Worm (Caenorhabditis elegans) whole organism, L1 larva: ENCODE measurements around the gene cutl-21.
A peak's percentile ranks its signal among the peaks of the same experiment; 100 is the strongest.

Experiments
- C16A3.4 ChIP-seq: fragments of 150-350 bp; optimal IDR thresholded peaks from 2 replicates; lab custom pipeline; 2014; ENCODE audit warnings: missing biosample characterization, missing genetic modification characterization
- F16B12.6 ChIP-seq: fragments of 150-350 bp; optimal IDR thresholded peaks from 2 replicates; lab custom pipeline; 2014; ENCODE audit warnings: missing biosample characterization, missing genetic modification characterization
- Y116A8C.19 ChIP-seq: sonication (generic microtip); optimal IDR thresholded peaks from 2 replicates; lab custom pipeline; 2016; ENCODE audit warnings: missing compliant biosample characterization, missing genetic modification characterization, borderline replicate concordance
- aha-1 ChIP-seq: fragments of 150-350 bp; optimal IDR thresholded peaks from 2 replicates; lab custom pipeline; 2014; ENCODE audit warnings: missing biosample characterization, missing genetic modification characterization
- alr-1 ChIP-seq: fragments of 200-800 bp; sonication (Bioruptor generic); optimal IDR thresholded peaks from 2 replicates; lab custom pipeline; 2018; ENCODE audit warnings: borderline replicate concordance, mild to moderate bottlenecking, missing genetic modification characterization, missing compliant biosample characterization
- ama-1 ChIP-seq: fragments of 150-350 bp; optimal IDR thresholded peaks from 2 replicates; lab custom pipeline; 2014
- blmp-1 ChIP-seq: fragments of 150-350 bp; optimal IDR thresholded peaks from 2 replicates; lab custom pipeline; 2014; ENCODE audit warnings: missing biosample characterization, missing genetic modification characterization
- ceh-82 ChIP-seq, 3 experiments: fragments of 150-350 bp in 1 of 3; sonication (generic microtip) in 2 of 3; optimal IDR thresholded peaks; 2 replicates each; lab custom pipeline; 2014 to 2017; ENCODE audit warnings: missing biosample characterization in 3 of 3, missing genetic modification characterization in 3 of 3
- ces-1 ChIP-seq: fragments of 150-350 bp; optimal IDR thresholded peaks from 2 replicates; lab custom pipeline; 2014; ENCODE audit warnings: missing biosample characterization, missing genetic modification reagents, missing genetic modification characterization
- dsc-1 ChIP-seq: sonication (generic microtip); optimal IDR thresholded peaks from 2 replicates; lab custom pipeline; 2016; ENCODE audit warnings: mild to moderate bottlenecking, missing genetic modification characterization, missing compliant biosample characterization
- efl-1 ChIP-seq, 4 experiments: fragments of 150-350 bp; optimal IDR thresholded peaks in 3 of 4; peaks in 1 of 4; 1 replicate in 1 of 4; 2 replicates in 3 of 4; lab custom pipeline; 2014; ENCODE audit warnings: missing biosample characterization in 2 of 4, missing genetic modification characterization in 2 of 4, missing genetic modification reagents in 2 of 4
- efl-3 ChIP-seq: fragments of 200-800 bp; sonication (Bioruptor generic); optimal IDR thresholded peaks from 2 replicates; lab custom pipeline; 2018; ENCODE audit warnings: mild to moderate bottlenecking, missing genetic modification characterization, missing compliant biosample characterization
- egl-13 ChIP-seq: sonication (generic microtip); optimal IDR thresholded peaks from 2 replicates; lab custom pipeline; 2016; ENCODE audit warnings: missing genotype, missing genetic modification reagents, missing genetic modification characterization, missing compliant biosample characterization
- egl-27 ChIP-seq, 2 experiments: fragments of 150-350 bp in 1 of 2; sonication (generic microtip); optimal IDR thresholded peaks; 3 replicates each; lab custom pipeline; 2017 to 2018; ENCODE audit warnings: missing biosample characterization in 2 of 2, missing genetic modification characterization in 2 of 2, missing genetic modification reagents in 2 of 2
- ets-5 ChIP-seq: fragments of 200-800 bp; sonication (Bioruptor generic); IDR thresholded peaks from 2 replicates; pipeline ENCODE4 v1.3.6; 2022; ENCODE audit warnings: missing genetic modification characterization, missing compliant biosample characterization
- fkh-10 ChIP-seq: sonication (generic microtip); optimal IDR thresholded peaks from 2 replicates; lab custom pipeline; 2017; ENCODE audit warnings: missing biosample characterization, missing genetic modification reagents, missing genetic modification characterization
- grh-1 ChIP-seq: fragments of 200-800 bp; sonication (Bioruptor generic); IDR thresholded peaks from 2 replicates; pipeline ENCODE4 v1.3.6; 2022; ENCODE audit warnings: missing genetic modification reagents, missing genetic modification characterization, missing compliant biosample characterization
- hlh-17 ChIP-seq: fragments of 200-800 bp; sonication (Bioruptor generic); optimal IDR thresholded peaks from 2 replicates; lab custom pipeline; 2018; ENCODE audit warnings: missing genetic modification characterization, mild to moderate bottlenecking, missing compliant biosample characterization, moderate library complexity, borderline replicate concordance
- hpl-2 ChIP-seq: fragments of 150-350 bp; optimal IDR thresholded peaks from 2 replicates; lab custom pipeline; 2014; ENCODE audit warnings: missing biosample characterization, missing genetic modification reagents, missing genetic modification characterization
- irx-1 ChIP-seq: sonication (generic microtip); optimal IDR thresholded peaks from 2 replicates; lab custom pipeline; 2016; ENCODE audit warnings: missing genetic modification characterization, missing compliant biosample characterization
- jun-1 ChIP-seq: fragments of 150-350 bp; optimal IDR thresholded peaks from 2 replicates; lab custom pipeline; 2014; ENCODE audit warnings: missing biosample characterization, missing genetic modification reagents, missing genetic modification characterization
- lin-14 ChIP-seq: fragments of 200-800 bp; sonication (Bioruptor generic); optimal IDR thresholded peaks from 2 replicates; lab custom pipeline; 2018; ENCODE audit warnings: mild to moderate bottlenecking, missing genetic modification characterization, moderate library complexity, missing compliant biosample characterization
- lin-15B ChIP-seq: fragments of 150-350 bp; sonication (generic microtip); optimal IDR thresholded peaks from 3 replicates; lab custom pipeline; 2014; ENCODE audit warnings: missing biosample characterization, missing genetic modification characterization
- lin-35 ChIP-seq, 2 experiments: fragments of 150-350 bp; optimal IDR thresholded peaks; 2 replicates each; lab custom pipeline; 2014; ENCODE audit warnings: missing biosample characterization in 2 of 2, missing genetic modification characterization in 2 of 2, missing genetic modification reagents in 2 of 2
- lin-39 ChIP-seq: fragments of 150-350 bp; optimal IDR thresholded peaks from 2 replicates; lab custom pipeline; 2014; ENCODE audit warnings: missing biosample characterization, missing genetic modification reagents, missing genetic modification characterization
- lir-3 ChIP-seq: sonication (generic microtip); optimal IDR thresholded peaks from 2 replicates; lab custom pipeline; 2016; ENCODE audit warnings: mild to moderate bottlenecking, missing genetic modification characterization, moderate library complexity, missing compliant biosample characterization; ENCODE audit not compliant: poor library complexity
- mab-9 ChIP-seq: fragments of 200-800 bp; sonication (Bioruptor generic); IDR thresholded peaks from 2 replicates; pipeline ENCODE4 v1.3.6; 2022; ENCODE audit warnings: missing genetic modification reagents, missing genetic modification characterization, missing compliant biosample characterization
- mdl-1 ChIP-seq, 2 experiments: fragments of 150-350 bp; optimal IDR thresholded peaks; 2 replicates each; lab custom pipeline; 2014 to 2017; ENCODE audit warnings: missing biosample characterization in 2 of 2, missing genetic modification characterization in 2 of 2, inconsistent platforms in 1 of 2
- mef-2 ChIP-seq: fragments of 150-350 bp; optimal IDR thresholded peaks from 2 replicates; lab custom pipeline; 2014; ENCODE audit warnings: missing biosample characterization, missing genetic modification characterization
- nhr-11 ChIP-seq: fragments of 150-350 bp; optimal IDR thresholded peaks from 2 replicates; lab custom pipeline; 2014; ENCODE audit warnings: missing biosample characterization, missing genetic modification characterization
- nhr-28 ChIP-seq: fragments of 150-350 bp; optimal IDR thresholded peaks from 2 replicates; lab custom pipeline; 2014; ENCODE audit warnings: missing biosample characterization, missing genetic modification characterization
- nhr-47 ChIP-seq: sonication (generic microtip); optimal IDR thresholded peaks from 2 replicates; lab custom pipeline; 2016; ENCODE audit warnings: mild to moderate bottlenecking, missing genetic modification characterization, moderate library complexity, missing compliant biosample characterization
- nhr-71 ChIP-seq: sonication (generic microtip); optimal IDR thresholded peaks from 2 replicates; lab custom pipeline; 2016; ENCODE audit warnings: mild to moderate bottlenecking, missing genetic modification characterization, moderate library complexity, missing compliant biosample characterization
- nhr-76 ChIP-seq: sonication (generic microtip); optimal IDR thresholded peaks from 2 replicates; lab custom pipeline; 2017; ENCODE audit warnings: missing biosample characterization, missing genetic modification characterization
- nhr-90 ChIP-seq: sonication (generic microtip); optimal IDR thresholded peaks from 2 replicates; lab custom pipeline; 2016; ENCODE audit warnings: mild to moderate bottlenecking, missing genetic modification characterization, missing compliant biosample characterization; ENCODE audit not compliant: poor library complexity
- pax-3 ChIP-seq: fragments of 200-800 bp; sonication (Bioruptor generic); optimal IDR thresholded peaks from 2 replicates; lab custom pipeline; 2018; ENCODE audit warnings: mild to moderate bottlenecking, missing genetic modification characterization, moderate library complexity, missing compliant biosample characterization
- rnt-1 ChIP-seq: sonication (generic microtip); optimal IDR thresholded peaks from 2 replicates; lab custom pipeline; 2016; ENCODE audit warnings: mild to moderate bottlenecking, missing genetic modification characterization, moderate library complexity, missing compliant biosample characterization
- snpc-4 ChIP-seq: fragments of 150-350 bp; optimal IDR thresholded peaks from 2 replicates; lab custom pipeline; 2014; ENCODE audit warnings: missing biosample characterization, missing genetic modification characterization
- snu-23 ChIP-seq: sonication (generic microtip); optimal IDR thresholded peaks from 2 replicates; lab custom pipeline; 2016; ENCODE audit warnings: missing genetic modification characterization, missing compliant biosample characterization
- sptf-1 ChIP-seq: fragments of 150-350 bp; optimal IDR thresholded peaks from 2 replicates; lab custom pipeline; 2014; ENCODE audit warnings: missing biosample characterization, missing genetic modification characterization
- swsn-7 ChIP-seq: sonication (generic microtip); optimal IDR thresholded peaks from 2 replicates; lab custom pipeline; 2016; ENCODE audit warnings: missing genetic modification characterization, missing compliant biosample characterization
- unc-130 ChIP-seq: fragments of 150-350 bp; optimal IDR thresholded peaks from 2 replicates; lab custom pipeline; 2017; ENCODE audit warnings: missing biosample characterization, missing genetic modification characterization, inconsistent platforms
- unc-62 ChIP-seq: fragments of 150-350 bp; optimal IDR thresholded peaks from 2 replicates; lab custom pipeline; 2014; ENCODE audit warnings: missing biosample characterization, missing genetic modification reagents, missing genetic modification characterization
- unc-86 ChIP-seq: sonication (generic microtip); optimal IDR thresholded peaks from 2 replicates; lab custom pipeline; 2016; ENCODE audit warnings: missing genetic modification characterization, missing compliant biosample characterization
- vab-15 ChIP-seq: sonication (generic microtip); optimal IDR thresholded peaks from 2 replicates; lab custom pipeline; 2017; ENCODE audit warnings: missing genotype, mild to moderate bottlenecking, missing genetic modification characterization, missing compliant biosample characterization
- xbp-1 ChIP-seq: sonication (generic microtip); optimal IDR thresholded peaks from 2 replicates; lab custom pipeline; 2016; ENCODE audit warnings: missing genetic modification characterization, missing compliant biosample characterization
- zip-4 ChIP-seq: fragments of 200-800 bp; sonication (Bioruptor generic); optimal IDR thresholded peaks from 2 replicates; lab custom pipeline; 2018; ENCODE audit warnings: mild to moderate bottlenecking, missing genetic modification characterization, moderate library complexity, missing compliant biosample characterization
- ztf-11 ChIP-seq, 2 experiments: sonication (generic microtip); optimal IDR thresholded peaks; 2 replicates each; lab custom pipeline; 2016 to 2017; ENCODE audit warnings: missing genetic modification characterization in 2 of 2, missing biosample characterization in 1 of 2, missing compliant biosample characterization in 1 of 2

Gene cutl-21

DNA sequence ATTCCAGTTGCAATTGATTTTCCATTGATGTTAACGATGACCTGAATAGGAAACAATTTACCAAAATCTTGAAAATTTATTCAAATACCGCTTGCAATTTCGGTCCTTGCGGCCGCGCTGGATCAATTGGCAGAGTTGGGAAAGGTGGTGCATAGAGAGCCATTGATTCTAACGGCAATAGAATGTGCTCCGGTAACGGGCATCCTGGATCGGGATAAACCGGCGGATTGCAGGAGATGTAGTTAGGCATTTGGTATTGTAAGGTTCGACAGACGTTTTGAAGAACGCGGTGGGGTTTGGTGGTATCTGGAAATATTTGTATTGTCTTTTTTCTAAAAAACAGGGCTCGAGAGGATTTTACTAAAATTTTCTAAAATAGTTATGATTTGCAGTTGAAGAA lies 26.7 kb downstream of the cutl-21 start:
- no peak for TF ChIP-seq unc-86 (tag; lab: Kevin White, UChicago)
- no peak for TF ChIP-seq alr-1 (tag; lab: Kevin White, UChicago)
- no peak for TF ChIP-seq ztf-11 (tag; optimal IDR thresholded peaks at IDR 0.05; lab: Kevin White, UChicago)
- no peak for TF ChIP-seq egl-27 (tag; optimal IDR thresholded peaks at IDR 0.05; lab: Kevin White, UChicago)
- no peak for TF ChIP-seq aha-1 (tag; lab: Kevin White, UChicago)
- TF ChIP-seq vab-15 (tag; lab: Kevin White, UChicago) = no peak
- no peak for TF ChIP-seq xbp-1 (tag; lab: Kevin White, UChicago)
- no peak for TF ChIP-seq efl-1 (optimal IDR thresholded peaks at IDR 0.05; lab: Kevin White, UChicago)
- no peak for TF ChIP-seq efl-1 (GFP tag; optimal IDR thresholded peaks at IDR 0.05 in 1 of 2; lab: Kevin White, UChicago)
- TF ChIP-seq irx-1 = no peak
- TF ChIP-seq F16B12.6 (tag; lab: Kevin White, UChicago) = no peak
- TF ChIP-seq snu-23 = no peak
- TF ChIP-seq swsn-7 (tag; lab: Kevin White, UChicago) = no peak
- no peak for TF ChIP-seq dsc-1 (tag; lab: Kevin White, UChicago)
- no peak for TF ChIP-seq lin-39 (tag; lab: Kevin White, UChicago)
- no peak for TF ChIP-seq unc-130
- TF ChIP-seq egl-13 (tag; lab: Kevin White, UChicago) = no peak
- TF ChIP-seq fkh-10 = no peak

DNA sequence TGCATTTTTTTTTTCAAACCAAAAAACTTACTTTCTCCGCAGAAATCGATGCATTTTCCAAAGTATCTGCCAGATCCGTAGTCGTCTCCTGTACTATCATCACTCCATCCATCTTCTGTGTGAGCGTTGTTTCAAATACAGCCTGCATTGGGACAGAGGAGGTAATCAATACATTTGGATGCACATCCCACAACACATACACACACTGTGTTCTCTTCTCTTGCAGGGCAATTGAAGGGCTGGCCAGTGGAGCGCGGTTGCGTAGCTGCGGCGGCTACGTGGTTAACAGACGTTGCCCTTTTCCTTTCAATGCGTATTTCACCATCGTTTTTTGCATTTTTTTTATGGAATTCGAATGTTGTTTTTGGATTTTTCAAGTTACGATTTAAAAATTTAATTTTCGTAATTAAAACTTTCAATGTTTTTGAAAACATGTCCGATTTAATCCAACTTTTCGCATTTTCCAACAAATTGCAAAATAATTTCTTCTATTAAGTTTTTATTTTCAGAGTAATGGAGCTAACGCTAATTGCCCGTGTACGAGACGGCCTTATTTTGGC lies 31.0 kb downstream of the cutl-21 start, which contains the start of the genes stau-1 and sec-22:
Gene stau-1 (minus strand): TSS at position 248 of the 560 bp plus-strand sequence.
Gene sec-22 (plus strand): TSS at position 510 of the 560 bp plus-strand sequence.
- TF ChIP-seq nhr-47 (tag; lab: Kevin White, UChicago) = no peak
- TF ChIP-seq dsc-1 (tag; lab: Kevin White, UChicago) = no peak
- no peak for TF ChIP-seq F16B12.6 (tag; lab: Kevin White, UChicago)
- no peak for TF ChIP-seq efl-3 (GFP tag; lab: Kevin White, UChicago)
- peak in 1 of 3 experiments; percentile 33 for TF ChIP-seq ceh-82 (tag; optimal IDR thresholded peaks at IDR 0.05; lab: Kevin White, UChicago)
- TF ChIP-seq lin-39 (tag; lab: Kevin White, UChicago) = no peak
- TF ChIP-seq grh-1 = no peak
- TF ChIP-seq xbp-1 (tag; lab: Kevin White, UChicago) = peak; percentile 20
- TF ChIP-seq aha-1 (tag; lab: Kevin White, UChicago) = no peak
- no peak for TF ChIP-seq ztf-11 (tag; optimal IDR thresholded peaks at IDR 0.05; lab: Kevin White, UChicago)
- TF ChIP-seq ama-1 (lab: Kevin White, UChicago) = no peak
- TF ChIP-seq hlh-17 (GFP tag; lab: Kevin White, UChicago) = no peak
- no peak for TF ChIP-seq egl-13 (tag; lab: Kevin White, UChicago)
- TF ChIP-seq egl-27 (tag; optimal IDR thresholded peaks at IDR 0.05; lab: Kevin White, UChicago) = no peak
- TF ChIP-seq lin-14 (GFP tag; lab: Kevin White, UChicago) = peak; percentile 75
- TF ChIP-seq lir-3 (tag; lab: Kevin White, UChicago) = no peak
- no peak for TF ChIP-seq nhr-28 (tag; lab: Kevin White, UChicago)
- TF ChIP-seq alr-1 (tag; lab: Kevin White, UChicago) = no peak
- no peak for TF ChIP-seq sptf-1 (tag; lab: Kevin White, UChicago)
- TF ChIP-seq mab-9 (GFP tag; lab: Robert Waterston, UW) = no peak
- TF ChIP-seq mdl-1 (tag; optimal IDR thresholded peaks at IDR 0.05; lab: Kevin White, UChicago) = no peak
- TF ChIP-seq nhr-76 (tag; lab: Kevin White, UChicago) = no peak
- TF ChIP-seq ces-1 (GFP tag; lab: Kevin White, UChicago) = no peak
- TF ChIP-seq pax-3 (tag; lab: Kevin White, UChicago) = no peak
- no peak for TF ChIP-seq snpc-4 (tag; lab: Kevin White, UChicago)
- TF ChIP-seq hpl-2 (GFP tag; lab: Kevin White, UChicago) = no peak
- peak; percentile 34 for TF ChIP-seq rnt-1 (tag; lab: Kevin White, UChicago)
- TF ChIP-seq Y116A8C.19 (tag; lab: Kevin White, UChicago) = no peak
- no peak for TF ChIP-seq ets-5
- TF ChIP-seq unc-62 = no peak
- no peak for TF ChIP-seq zip-4
- no peak for TF ChIP-seq lin-15B
- TF ChIP-seq efl-1 (optimal IDR thresholded peaks at IDR 0.05; lab: Kevin White, UChicago) = peak in 1 of 2 experiments; percentile 21
- TF ChIP-seq efl-1 (GFP tag; optimal IDR thresholded peaks at IDR 0.05 in 1 of 2; lab: Kevin White, UChicago) = no peak
- TF ChIP-seq irx-1 = no peak
- peak; percentile 5 for TF ChIP-seq C16A3.4 (tag; lab: Kevin White, UChicago)
- peak; percentile 21 for TF ChIP-seq nhr-71
- TF ChIP-seq blmp-1 (tag; lab: Kevin White, UChicago) = peak; percentile 70
- TF ChIP-seq nhr-90 (tag; lab: Kevin White, UChicago) = no peak
- TF ChIP-seq lin-35 (GFP tag; optimal IDR thresholded peaks at IDR 0.05; lab: Kevin White, UChicago) = peak; percentile 23 to 46
- TF ChIP-seq jun-1 (tag; lab: Kevin White, UChicago) = no peak
- TF ChIP-seq nhr-11 = no peak
- TF ChIP-seq mef-2 (tag; lab: Kevin White, UChicago) = no peak
